Fruit fly (Drosophila melanogaster): ENCODE data around the gene Mlc-c.

dm6 chrX:5602308-5602707 lies 20.0 kb downstream of the Mlc-c start:
- TF ChIP-seq Myc (optimal IDR thresholded peaks at IDR 0.05) (no peak), ttk (optimal IDR thresholded peaks at IDR 0.05) (no peak), psq (optimal IDR thresholded peaks at IDR 0.05) (no peak), Sin3A (optimal IDR thresholded peaks at IDR 0.05) (no peak), h (optimal IDR thresholded peaks at IDR 0.05) (no peak)
